Fruit fly (Drosophila melanogaster) whole organism, embryonic: ENCODE data around the gene XRCC1.

Experiments
- Bgb ChIP-seq: fragments of 200-800 bp; sonication (Bioruptor generic); IDR thresholded peaks from 2 replicates; pipeline ENCODE4 v1.3.6; 2022; ENCODE audit warnings: missing biosample characterization, missing genetic modification characterization; ENCODE audit not compliant: partially characterized antibody
- BtbVII ChIP-seq: fragments of 200-800 bp; sonication (Bioruptor generic); optimal IDR thresholded peaks from 3 replicates; lab custom pipeline; 2017; ENCODE audit warnings: missing biosample characterization, mild to moderate bottlenecking, missing genetic modification characterization
- CG10267 ChIP-seq: fragments of 200-800 bp; sonication (Bioruptor generic); optimal IDR thresholded peaks from 2 replicates; lab custom pipeline; 2018; ENCODE audit warnings: missing biosample characterization, mild to moderate bottlenecking, missing genetic modification characterization, moderate library complexity
- CG14014 ChIP-seq: fragments of 200-800 bp; sonication (Bioruptor generic); IDR thresholded peaks from 2 replicates; pipeline ENCODE4 v1.3.6; 2022; ENCODE audit warnings: missing biosample characterization, missing genetic modification characterization
- CG14441 ChIP-seq: fragments of 200-800 bp; sonication (Bioruptor generic); IDR thresholded peaks from 2 replicates; pipeline ENCODE4 v1.3.6; 2022; ENCODE audit warnings: missing biosample characterization, missing genetic modification characterization
- CG14667 ChIP-seq: fragments of 200-800 bp; sonication (Bioruptor generic); IDR thresholded peaks from 2 replicates; pipeline ENCODE4 v1.3.6; 2022; ENCODE audit warnings: missing biosample characterization, missing genetic modification characterization
- CG15514 ChIP-seq: fragments of 200-800 bp; sonication (Bioruptor generic); optimal IDR thresholded peaks from 3 replicates; lab custom pipeline; 2017; ENCODE audit warnings: missing biosample characterization, missing genetic modification characterization, mild to moderate bottlenecking, moderate library complexity, missing genetic modification reagents
- CG16813 ChIP-seq: fragments of 200-800 bp; sonication (Bioruptor generic); IDR thresholded peaks from 3 replicates; pipeline ENCODE4 v1.3.6; 2022; ENCODE audit warnings: missing biosample characterization, missing genetic modification characterization; ENCODE audit not compliant: partially characterized antibody
- CG18599 ChIP-seq: fragments of 200-800 bp; sonication (Bioruptor generic); optimal IDR thresholded peaks from 3 replicates; lab custom pipeline; 2017; ENCODE audit warnings: missing biosample characterization, missing genetic modification characterization, mild to moderate bottlenecking, moderate library complexity, missing genetic modification reagents
- CG2712 ChIP-seq: fragments of 200-800 bp; optimal IDR thresholded peaks from 3 replicates; lab custom pipeline; 2019; ENCODE audit warnings: missing biosample characterization, mild to moderate bottlenecking, missing genetic modification characterization, moderate library complexity
- CG32772 ChIP-seq: fragments of 200-800 bp; sonication (Bioruptor generic); IDR thresholded peaks from 2 replicates; pipeline ENCODE4 v1.3.6; 2022; ENCODE audit warnings: missing biosample characterization, missing genetic modification characterization
- CG3995 ChIP-seq: fragments of 200-800 bp; sonication (Bioruptor generic); optimal IDR thresholded peaks from 3 replicates; lab custom pipeline; 2016; ENCODE audit warnings: missing biosample characterization, missing genetic modification characterization
- CG43689 ChIP-seq: fragments of 200-800 bp; sonication (Bioruptor generic); IDR thresholded peaks from 2 replicates; pipeline ENCODE4 v1.3.6; 2022; ENCODE audit warnings: missing biosample characterization, missing genetic modification characterization
- CG7786 ChIP-seq: fragments of 200-800 bp; sonication (Bioruptor generic); optimal IDR thresholded peaks from 2 replicates; lab custom pipeline; 2016; ENCODE audit warnings: missing biosample characterization, missing genetic modification characterization
- CG7839 ChIP-seq: fragments of 200-800 bp; sonication (Bioruptor generic); optimal IDR thresholded peaks from 3 replicates; lab custom pipeline; 2018; ENCODE audit warnings: missing biosample characterization, mild to moderate bottlenecking, missing genetic modification characterization, moderate library complexity
- CG7963 ChIP-seq: fragments of 200-800 bp; sonication (Bioruptor generic); IDR thresholded peaks from 3 replicates; pipeline ENCODE4 v1.3.6; 2022; ENCODE audit warnings: missing biosample characterization, missing genetic modification characterization; ENCODE audit not compliant: partially characterized antibody
- CG9727 ChIP-seq: fragments of 200-800 bp; sonication (Bioruptor generic); optimal IDR thresholded peaks from 3 replicates; lab custom pipeline; 2017; ENCODE audit warnings: missing biosample characterization, mild to moderate bottlenecking, missing genetic modification characterization
- CHES-1-like ChIP-seq: fragments of 200-800 bp; sonication (Bioruptor generic); optimal IDR thresholded peaks from 2 replicates; lab custom pipeline; 2016; ENCODE audit warnings: missing biosample characterization, missing genetic modification characterization
- Dad ChIP-seq: fragments of 200-800 bp; sonication (Bioruptor generic); optimal IDR thresholded peaks from 3 replicates; lab custom pipeline; 2016; ENCODE audit warnings: missing biosample characterization, missing genetic modification characterization
- Dp ChIP-seq: fragments of 200-800 bp; sonication (Bioruptor generic); optimal IDR thresholded peaks from 2 replicates; lab custom pipeline; 2018; ENCODE audit warnings: missing biosample characterization, mild to moderate bottlenecking, missing genetic modification characterization, moderate library complexity
- Ets97D ChIP-seq: fragments of 200-800 bp; sonication (Bioruptor generic); optimal IDR thresholded peaks from 3 replicates; lab custom pipeline; 2016; ENCODE audit warnings: missing biosample characterization, missing genetic modification characterization
- Gsc ChIP-seq: fragments of 200-800 bp; sonication (Bioruptor generic); IDR thresholded peaks from 2 replicates; pipeline ENCODE4 v1.3.6; 2022; ENCODE audit warnings: missing biosample characterization, missing genetic modification characterization
- HLH4C ChIP-seq: fragments of 200-800 bp; sonication (Bioruptor generic); IDR thresholded peaks from 3 replicates; pipeline ENCODE4 v1.3.6; 2022; ENCODE audit warnings: missing biosample characterization, missing genetic modification characterization; ENCODE audit not compliant: partially characterized antibody
- Hr39 ChIP-seq: fragments of >200 bp; optimal IDR thresholded peaks from 2 replicates; lab custom pipeline; 2017
- Hr51 ChIP-seq, 2 experiments: fragments of 200-800 bp; sonication (Bioruptor generic); optimal IDR thresholded peaks; 2 replicates in 1 of 2; 3 replicates in 1 of 2; lab custom pipeline; 2016 to 2018; ENCODE audit warnings: missing biosample characterization in 2 of 2, missing genetic modification characterization in 2 of 2, mild to moderate bottlenecking in 1 of 2, moderate library complexity in 1 of 2
- Myb ChIP-seq: fragments of 200-800 bp; sonication (Bioruptor generic); optimal IDR thresholded peaks from 2 replicates; lab custom pipeline; 2016; ENCODE audit warnings: missing biosample characterization, missing genetic modification characterization
- NC2β ChIP-seq: fragments of 200-800 bp; sonication (Bioruptor generic); optimal IDR thresholded peaks from 2 replicates; lab custom pipeline; 2016; ENCODE audit warnings: missing biosample characterization, missing genetic modification characterization
- Ptx1 ChIP-seq: fragments of 200-800 bp; sonication (Bioruptor generic); IDR thresholded peaks from 2 replicates; pipeline ENCODE4 v1.3.6; 2022; ENCODE audit warnings: missing biosample characterization, missing genetic modification characterization
- Rfx ChIP-seq: fragments of 200-800 bp; sonication (Bioruptor generic); IDR thresholded peaks from 2 replicates; pipeline ENCODE4 v1.3.6; 2022; ENCODE audit warnings: missing biosample characterization, missing genetic modification characterization
- Six4 ChIP-seq: fragments of 200-800 bp; sonication (Bioruptor generic); optimal IDR thresholded peaks from 2 replicates; lab custom pipeline; 2016; ENCODE audit warnings: missing biosample characterization, missing genetic modification characterization
- Xbp1 ChIP-seq: fragments of 200-800 bp; sonication (Bioruptor generic); optimal IDR thresholded peaks from 3 replicates; lab custom pipeline; 2016; ENCODE audit warnings: missing biosample characterization, mild to moderate bottlenecking, missing genetic modification characterization
- bcd ChIP-seq: fragments of 200-800 bp; sonication (Bioruptor generic); optimal IDR thresholded peaks from 2 replicates; lab custom pipeline; 2017; ENCODE audit warnings: missing biosample characterization, mild to moderate bottlenecking, missing genetic modification characterization
- btn ChIP-seq: fragments of 200-800 bp; sonication (Bioruptor generic); optimal IDR thresholded peaks from 2 replicates; lab custom pipeline; 2016; ENCODE audit warnings: missing biosample characterization, missing genetic modification characterization
- chinmo ChIP-seq: fragments of 200-800 bp; sonication (Bioruptor generic); IDR thresholded peaks from 4 replicates; pipeline ENCODE4 v1.3.6; 2022; ENCODE audit warnings: missing biosample characterization, missing genetic modification characterization; ENCODE audit not compliant: partially characterized antibody
- chn ChIP-seq: fragments of 200-800 bp; sonication (Bioruptor generic); optimal IDR thresholded peaks from 2 replicates; lab custom pipeline; 2016; ENCODE audit warnings: missing biosample characterization, missing genetic modification characterization
- dmrt99B ChIP-seq: fragments of 200-800 bp; sonication (Bioruptor generic); optimal IDR thresholded peaks from 2 replicates; lab custom pipeline; 2018; ENCODE audit warnings: missing biosample characterization, mild to moderate bottlenecking, missing genetic modification characterization, moderate library complexity
- ftz-f1 ChIP-seq: fragments of 200-800 bp; sonication (Bioruptor generic); optimal IDR thresholded peaks from 2 replicates; lab custom pipeline; 2016; ENCODE audit warnings: missing biosample characterization, missing genetic modification characterization
- gsb ChIP-seq: fragments of 200-800 bp; sonication (Bioruptor generic); IDR thresholded peaks from 2 replicates; pipeline ENCODE4 v1.3.6; 2022; ENCODE audit warnings: missing biosample characterization, missing genetic modification characterization
- knrl ChIP-seq: fragments of 200-800 bp; sonication (Bioruptor generic); IDR thresholded peaks from 3 replicates; pipeline ENCODE4 v1.3.6; 2022; ENCODE audit warnings: missing biosample characterization, missing genetic modification characterization; ENCODE audit not compliant: partially characterized antibody
- lab ChIP-seq: fragments of 200-800 bp; sonication (Bioruptor generic); optimal IDR thresholded peaks from 3 replicates; lab custom pipeline; 2017; ENCODE audit warnings: missing biosample characterization, missing genetic modification characterization, mild to moderate bottlenecking, moderate library complexity, missing genetic modification reagents
- lbe ChIP-seq: fragments of 200-800 bp; sonication (Bioruptor generic); optimal IDR thresholded peaks from 2 replicates; lab custom pipeline; 2016; ENCODE audit warnings: missing biosample characterization, mild to moderate bottlenecking, missing genetic modification characterization
- odd ChIP-seq: fragments of 200-800 bp; sonication (Bioruptor generic); optimal IDR thresholded peaks from 2 replicates; lab custom pipeline; 2017; ENCODE audit warnings: missing biosample characterization, mild to moderate bottlenecking, missing genetic modification characterization
- pfk ChIP-seq: fragments of 200-800 bp; sonication (Bioruptor generic); optimal IDR thresholded peaks from 2 replicates; lab custom pipeline; 2018; ENCODE audit warnings: missing biosample characterization, mild to moderate bottlenecking, missing genetic modification characterization, moderate library complexity
- prd ChIP-seq, 3 experiments: fragments of >200 bp in 2 of 3; fragments of 200-800 bp in 1 of 3; sonication (Bioruptor generic) in 1 of 3; optimal IDR thresholded peaks in 2 of 3; IDR thresholded peaks in 1 of 3; 2 replicates in 2 of 3; 3 replicates in 1 of 3; pipeline versions ENCODE4 v1.3.6 to Lab custom; 2017 to 2022; ENCODE audit warnings: missing biosample characterization in 1 of 3, missing genetic modification characterization in 1 of 3
- sens ChIP-seq: fragments of 200-800 bp; sonication (Bioruptor generic); peaks from one replicate; lab custom pipeline; 2016; ENCODE audit warnings: missing biosample characterization, missing genetic modification characterization
- sqz ChIP-seq: fragments of 200-800 bp; sonication (Bioruptor generic); optimal IDR thresholded peaks from 3 replicates; lab custom pipeline; 2018; ENCODE audit warnings: missing biosample characterization, mild to moderate bottlenecking, missing genetic modification characterization
- ssp ChIP-seq: fragments of 200-800 bp; sonication (Bioruptor generic); IDR thresholded peaks from 2 replicates; pipeline ENCODE4 v1.3.6; 2022; ENCODE audit warnings: missing biosample characterization, missing genetic modification characterization
- tin ChIP-seq: fragments of 200-800 bp; sonication (Bioruptor generic); optimal IDR thresholded peaks from 3 replicates; lab custom pipeline; 2016; ENCODE audit warnings: missing biosample characterization, missing genetic modification characterization
- tup ChIP-seq: fragments of 200-800 bp; sonication (Bioruptor generic); optimal IDR thresholded peaks from 2 replicates; lab custom pipeline; 2016; ENCODE audit warnings: missing biosample characterization, mild to moderate bottlenecking, missing genetic modification characterization, moderate library complexity

Gene XRCC1

dm6 chrX:5332259-5332862 lies 2.7 kb downstream of the XRCC1 start, which contains the start of gene CanB (continued):
- TF ChIP-seq Gsc = no peak
- no peak for TF ChIP-seq Ptx1 (GFP tag; lab: Robert Waterston, UW)
- no peak for TF ChIP-seq Hr39 (lab: Kevin White, UChicago)
- TF ChIP-seq BtbVII (GFP tag; lab: Kevin White, UChicago) = no peak
- TF ChIP-seq Bgb (GFP tag; lab: Robert Waterston, UW) = peak; percentile 57
- peak; percentile 6 for TF ChIP-seq CG2712 (tag; lab: Kevin White, UChicago)
- TF ChIP-seq NC2β (GFP tag; lab: Kevin White, UChicago) = no peak
- no peak for TF ChIP-seq ssp (GFP tag; lab: Robert Waterston, UW)
- TF ChIP-seq odd (GFP tag; lab: Kevin White, UChicago) = no peak
- TF ChIP-seq lbe (GFP tag; lab: Kevin White, UChicago) = no peak
- TF ChIP-seq Myb (GFP tag; lab: Kevin White, UChicago) = no peak
- TF ChIP-seq Dad (GFP tag; lab: Kevin White, UChicago) = no peak
- no peak for TF ChIP-seq chn (GFP tag; lab: Kevin White, UChicago)
- TF ChIP-seq CG3995 (GFP tag; lab: Kevin White, UChicago) = peak; percentile 38
- TF ChIP-seq CG14441 (GFP tag; lab: Robert Waterston, UW) = no peak
- no peak for TF ChIP-seq CG32772 (GFP tag; lab: Robert Waterston, UW)
- no peak for TF ChIP-seq pfk (GFP tag; lab: Kevin White, UChicago)
- TF ChIP-seq tup (GFP tag; lab: Kevin White, UChicago) = no peak
- peak; percentile 75 for TF ChIP-seq CG16813 (GFP tag; lab: Robert Waterston, UW)
- no peak for TF ChIP-seq CG18599 (GFP tag; lab: Kevin White, UChicago)
- TF ChIP-seq tin (GFP tag; lab: Kevin White, UChicago) = peak; percentile 28
- TF ChIP-seq knrl (GFP tag; lab: Robert Waterston, UW) = peak; percentile 70
- no peak for TF ChIP-seq CG9727
- no peak for TF ChIP-seq CG14014 (GFP tag; lab: Robert Waterston, UW)
- TF ChIP-seq CG7786 = no peak
- TF ChIP-seq Dp = peak; percentile 4
- peak; percentile 17 for TF ChIP-seq ftz-f1
- TF ChIP-seq gsb (GFP tag; lab: Robert Waterston, UW) = no peak
- TF ChIP-seq CG10267 (tag; lab: Kevin White, UChicago) = peak; percentile 20
- TF ChIP-seq CG14667 (GFP tag; lab: Robert Waterston, UW) = no peak
- peak; percentile 41; the same call in 1 of the 2 replicates for TF ChIP-seq Rfx (GFP tag; lab: Robert Waterston, UW)
- TF ChIP-seq lab (GFP tag; lab: Kevin White, UChicago) = no peak
- TF ChIP-seq CG7963 = 0 out of 3 replicates have a peak, but pooled peaks have one; percentile 5
- no peak for TF ChIP-seq Six4
- peak; percentile 34 for TF ChIP-seq CG15514 (GFP tag; lab: Kevin White, UChicago)
- TF ChIP-seq CHES-1-like (GFP tag; lab: Kevin White, UChicago) = no peak
- no peak for TF ChIP-seq prd (optimal IDR thresholded peaks at IDR 0.05; lab: Kevin White, UChicago)
- TF ChIP-seq prd (GFP tag; IDR thresholded peaks at IDR 0.05; lab: Robert Waterston, UW) = 0 out of 3 replicates have a peak, but pooled peaks have one; percentile 36
- no peak for TF ChIP-seq dmrt99B (tag; lab: Kevin White, UChicago)
- no peak for TF ChIP-seq CG43689
- TF ChIP-seq Hr51 (GFP tag; optimal IDR thresholded peaks at IDR 0.05; lab: Kevin White, UChicago) = no peak
- peak; percentile 19 for TF ChIP-seq Xbp1 (GFP tag; lab: Kevin White, UChicago)
- peak; percentile 45; the same call in 2 of the 3 replicates for TF ChIP-seq HLH4C (GFP tag; lab: Robert Waterston, UW)
- peak; percentile 70 for TF ChIP-seq Ets97D (GFP tag; lab: Kevin White, UChicago)
- peak; percentile 40 for TF ChIP-seq sqz (GFP tag; lab: Kevin White, UChicago)
- 0 out of 4 replicates have a peak, but pooled peaks have one; percentile 33 for TF ChIP-seq chinmo (GFP tag; lab: Robert Waterston, UW)
- peak; percentile 82 for TF ChIP-seq sens (GFP tag; lab: Kevin White, UChicago)
- TF ChIP-seq btn = no peak
- TF ChIP-seq CG7839 = peak; percentile 23
- TF ChIP-seq bcd = no peak
